Worm (Caenorhabditis elegans): Measurements from ENCODE around the gene tag-164.

The tag-164 gene

DNA sequence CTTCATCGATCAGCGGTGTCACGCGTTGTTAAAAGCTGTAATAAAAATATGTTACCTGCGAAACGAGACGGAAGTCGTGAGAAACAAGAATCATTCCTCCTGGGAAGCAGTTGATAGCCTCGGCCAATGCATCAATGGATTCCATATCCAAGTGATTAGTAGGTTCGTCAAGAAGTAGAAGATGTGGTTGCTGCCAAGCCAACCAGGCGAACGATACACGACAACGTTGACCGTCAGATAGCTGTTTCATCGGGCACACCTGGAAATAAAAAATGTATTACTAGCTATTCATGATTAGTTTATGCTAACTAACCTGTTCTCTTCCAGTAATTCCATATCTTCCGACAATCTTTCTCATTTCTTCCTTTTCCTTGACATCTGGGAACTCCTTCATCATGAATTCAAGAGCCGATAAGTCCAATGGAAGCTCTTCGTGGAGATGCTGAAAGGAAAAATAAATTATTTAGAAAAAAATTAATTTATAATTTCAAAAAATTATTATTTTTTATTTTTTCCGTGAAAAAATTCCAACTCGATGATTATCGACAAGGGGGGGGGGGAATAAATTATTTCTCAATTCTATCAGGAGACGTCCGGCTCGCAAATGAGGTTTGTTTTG is at the start of gene tag-164:
Gene tag-164, plus strand, starts transcription at position 569 of the 619 bp plus-strand sequence.
- TF ChIP-seq rnt-1 (tag; optimal IDR thresholded peaks at IDR 0.05) (no peak), ceh-30 (tag; optimal IDR thresholded peaks at IDR 0.05) (no peak), unc-86 (tag; optimal IDR thresholded peaks at IDR 0.05) (no peak), ceh-24 (tag; optimal IDR thresholded peaks at IDR 0.05) (no peak), unc-3 (GFP tag; conservative IDR thresholded peaks at IDR 0.05) (no peak), unc-3 (tag; optimal IDR thresholded peaks at IDR 0.05) (no peak), zip-5 (tag; optimal IDR thresholded peaks at IDR 0.05) (no peak), Y22D7AL.16 (tag; optimal IDR thresholded peaks at IDR 0.05) (no peak), F13H6.1 (tag; optimal IDR thresholded peaks at IDR 0.05) (no peak), hlh-8 (tag; optimal IDR thresholded peaks at IDR 0.05) (no peak), madf-2 (tag; optimal IDR thresholded peaks at IDR 0.05) (no peak), pqm-1 (tag; optimal IDR thresholded peaks at IDR 0.05) (no peak), ceh-19 (GFP tag; optimal IDR thresholded peaks at IDR 0.05) (no peak), ceh-48 (tag; optimal IDR thresholded peaks at IDR 0.05) (no peak), pat-9 (tag; optimal IDR thresholded peaks at IDR 0.05) (no peak), K09A11.1 (tag; optimal IDR thresholded peaks at IDR 0.05; ENCODE audit: insufficient read depth) (no peak), sox-4 (tag; optimal IDR thresholded peaks at IDR 0.05) (no peak), ceh-6 (GFP tag; optimal IDR thresholded peaks at IDR 0.05) (no peak), mec-3 (tag; optimal IDR thresholded peaks at IDR 0.05; ENCODE audit: borderline replicate concordance) (no peak)

DNA sequence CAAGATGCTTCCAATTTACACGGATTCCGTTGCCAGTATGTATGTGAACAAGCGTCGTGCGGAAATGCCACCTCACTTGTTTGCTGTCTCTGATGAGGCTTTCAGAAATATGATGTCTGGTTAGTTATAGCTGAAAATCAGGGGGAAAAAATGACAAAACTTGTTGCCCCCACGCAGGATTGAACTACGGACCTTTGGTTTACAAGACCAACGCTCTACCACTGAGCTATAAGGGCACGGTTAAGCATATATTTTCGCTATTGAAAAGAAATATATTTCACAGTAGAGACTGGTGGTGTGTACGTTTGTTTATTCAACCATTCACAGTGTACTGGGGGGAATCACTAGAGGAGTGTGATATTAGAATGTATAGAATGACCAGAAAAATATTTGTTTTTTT is 48.1 kb upstream of the tag-164 start:
- no peak for TF ChIP-seq ceh-48 (tag; optimal IDR thresholded peaks at IDR 0.05)
- no peak for TF ChIP-seq pha-2 (tag; optimal IDR thresholded peaks at IDR 0.05)
- no peak for TF ChIP-seq unc-42 (tag; optimal IDR thresholded peaks at IDR 0.05)
- no peak for TF ChIP-seq nhr-232 (tag; optimal IDR thresholded peaks at IDR 0.05)
- TF ChIP-seq unc-55 (GFP tag; optimal IDR thresholded peaks at IDR 0.05), result no peak
- TF ChIP-seq nhr-11 (tag; optimal IDR thresholded peaks at IDR 0.05), result no peak
- no peak for TF ChIP-seq unc-3 (GFP tag; conservative IDR thresholded peaks at IDR 0.05)
- TF ChIP-seq unc-3 (tag; optimal IDR thresholded peaks at IDR 0.05), result no peak
- TF ChIP-seq odd-2 (tag; optimal IDR thresholded peaks at IDR 0.05), result no peak
- no peak for TF ChIP-seq tbx-2 (tag; optimal IDR thresholded peaks at IDR 0.05)
- no peak for TF ChIP-seq hlh-8 (tag; optimal IDR thresholded peaks at IDR 0.05)
- no peak for TF ChIP-seq hlh-13 (GFP tag; optimal IDR thresholded peaks at IDR 0.05)
- no peak for TF ChIP-seq ceh-34 (tag; optimal IDR thresholded peaks at IDR 0.05)
- no peak for TF ChIP-seq ceh-24 (tag; optimal IDR thresholded peaks at IDR 0.05)
- TF ChIP-seq pag-3 (tag; optimal IDR thresholded peaks at IDR 0.05; ENCODE audit: borderline replicate concordance), result no peak

DNA sequence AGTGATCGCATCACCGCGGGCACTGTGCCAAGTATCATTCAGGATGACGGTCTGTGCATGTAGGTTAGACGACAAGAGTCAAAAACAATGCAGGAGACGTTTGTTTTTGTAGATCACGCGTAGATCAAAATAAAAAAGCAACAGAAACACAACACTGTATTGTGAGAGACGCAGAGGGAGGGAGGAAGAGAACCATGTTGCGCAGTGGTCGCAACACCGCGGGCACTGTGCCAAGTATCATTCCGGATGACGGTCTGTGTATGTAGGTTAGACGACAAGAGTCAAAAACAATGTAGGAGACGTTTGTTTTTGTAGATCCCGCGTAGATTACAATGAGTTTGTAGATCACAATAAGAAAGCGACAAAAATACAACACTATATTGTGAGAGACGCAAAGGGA is 40.4 kb upstream of the tag-164 start:
- TF ChIP-seq unc-42 (tag; optimal IDR thresholded peaks at IDR 0.05), result no peak
- TF ChIP-seq ceh-6 (GFP tag; optimal IDR thresholded peaks at IDR 0.05), result no peak
- no peak for TF ChIP-seq hlh-15 (tag; optimal IDR thresholded peaks at IDR 0.05)
- no peak for TF ChIP-seq nhr-11 (tag; optimal IDR thresholded peaks at IDR 0.05)
- TF ChIP-seq hlh-8 (tag; optimal IDR thresholded peaks at IDR 0.05), result no peak
- TF ChIP-seq lim-6 (tag; optimal IDR thresholded peaks at IDR 0.05), result no peak
- no peak for TF ChIP-seq ceh-24 (tag; optimal IDR thresholded peaks at IDR 0.05)

DNA sequence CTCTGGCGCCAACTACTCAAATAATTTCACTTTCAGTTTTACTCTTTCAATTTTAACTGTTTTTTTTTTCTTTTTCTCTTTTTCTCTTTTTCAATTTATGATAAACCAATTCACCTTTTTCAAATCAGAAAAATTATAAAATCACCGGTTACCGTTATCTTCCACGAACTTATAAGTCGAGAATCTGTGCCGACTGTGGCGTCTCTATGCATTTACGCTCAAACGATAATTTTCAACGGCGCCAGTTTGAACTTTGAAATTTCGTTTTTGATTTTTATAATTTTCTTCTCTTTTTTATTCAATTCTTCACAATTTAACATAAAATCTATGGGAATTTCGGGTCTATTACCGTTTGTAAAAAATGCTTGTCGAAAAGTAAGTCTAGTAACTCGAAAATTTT is 35.9 kb upstream of the tag-164 start, which contains the start of gene exo-1:
Gene exo-1, plus strand, starts transcription at position 101 of the 400 bp plus-strand sequence.
- TF ChIP-seq ama-1 (optimal IDR thresholded peaks at IDR 0.05) (no peak), fax-1 (tag; optimal IDR thresholded peaks at IDR 0.05) (peak; percentile 28), hlh-8 (tag; optimal IDR thresholded peaks at IDR 0.05) (no peak), tbx-2 (tag; optimal IDR thresholded peaks at IDR 0.05) (peak; percentile 31), tbx-7 (tag; optimal IDR thresholded peaks at IDR 0.05) (no peak), gmeb-2 (tag; optimal IDR thresholded peaks at IDR 0.05) (no peak), pha-4 (tag; optimal IDR thresholded peaks at IDR 0.05) (no peak), sox-4 (tag; optimal IDR thresholded peaks at IDR 0.05) (no peak), ztf-16 (tag; optimal IDR thresholded peaks at IDR 0.05) (no peak), ceh-14 (tag; optimal IDR thresholded peaks at IDR 0.05) (no peak), zip-5 (tag; optimal IDR thresholded peaks at IDR 0.05) (no peak), pag-3 (tag; optimal IDR thresholded peaks at IDR 0.05; ENCODE audit: borderline replicate concordance) (no peak), elt-4 (tag; optimal IDR thresholded peaks at IDR 0.05) (no peak), sox-2 (GFP tag; IDR thresholded peaks at IDR 0.05) (no peak), pha-2 (tag; optimal IDR thresholded peaks at IDR 0.05) (no peak), C08G9.2 (tag; optimal IDR thresholded peaks at IDR 0.05) (peak; percentile 26), pqm-1 (tag; optimal IDR thresholded peaks at IDR 0.05) (no peak), elt-2 (tag; optimal IDR thresholded peaks at IDR 0.05) (peak; percentile 17), che-1 (tag; optimal IDR thresholded peaks at IDR 0.05) (no peak), ceh-22 (tag; optimal IDR thresholded peaks at IDR 0.05) (no peak), ets-4 (tag; optimal IDR thresholded peaks at IDR 0.05) (peak; percentile 56), dmd-4 (tag; optimal IDR thresholded peaks at IDR 0.05; ENCODE audit: borderline replicate concordance) (no peak), lin-11 (tag; optimal IDR thresholded peaks at IDR 0.05) (no peak), rnt-1 (tag; optimal IDR thresholded peaks at IDR 0.05) (peak; percentile 6), ceh-48 (tag; optimal IDR thresholded peaks at IDR 0.05) (no peak)

Data from whole organism, late embryonic.